Fruit fly (Drosophila melanogaster) whole organism, embryonic: ENCODE data around the gene CG32099.

Experiments
- Atf6 ChIP-seq: fragments of 200-800 bp; sonication (Bioruptor generic); IDR thresholded peaks from 2 replicates; pipeline ENCODE4 v1.3.6; 2022; ENCODE audit warnings: missing biosample characterization, missing genetic modification characterization
- Bgb ChIP-seq: fragments of 200-800 bp; sonication (Bioruptor generic); IDR thresholded peaks from 2 replicates; pipeline ENCODE4 v1.3.6; 2022; ENCODE audit warnings: missing biosample characterization, missing genetic modification characterization; ENCODE audit not compliant: partially characterized antibody
- BtbVII ChIP-seq: fragments of 200-800 bp; sonication (Bioruptor generic); optimal IDR thresholded peaks from 3 replicates; lab custom pipeline; 2017; ENCODE audit warnings: missing biosample characterization, mild to moderate bottlenecking, missing genetic modification characterization
- CG10431 ChIP-seq: fragments of 200-800 bp; sonication (Bioruptor generic); optimal IDR thresholded peaks from 3 replicates; lab custom pipeline; 2018; ENCODE audit warnings: missing biosample characterization, mild to moderate bottlenecking, missing genetic modification characterization
- CG11695 ChIP-seq: fragments of 200-800 bp; sonication (Bioruptor generic); IDR thresholded peaks from 3 replicates; pipeline ENCODE4 v1.3.6; 2022; ENCODE audit warnings: missing biosample characterization, missing genetic modification characterization
- CG13287 ChIP-seq: fragments of 200-800 bp; sonication (Bioruptor generic); IDR thresholded peaks from 2 replicates; pipeline ENCODE4 v1.3.6; 2022; ENCODE audit warnings: missing biosample characterization, missing genetic modification characterization; ENCODE audit not compliant: partially characterized antibody
- CG16815 ChIP-seq: fragments of 200-800 bp; sonication (Bioruptor generic); optimal IDR thresholded peaks from 3 replicates; lab custom pipeline; 2017; ENCODE audit warnings: missing biosample characterization, mild to moderate bottlenecking, missing genetic modification characterization
- CG17359 ChIP-seq: fragments of 200-800 bp; sonication (Bioruptor generic); optimal IDR thresholded peaks from 3 replicates; lab custom pipeline; 2018; ENCODE audit warnings: missing biosample characterization, mild to moderate bottlenecking, missing genetic modification characterization, moderate library complexity
- CG30403 ChIP-seq: fragments of 200-800 bp; sonication (Bioruptor generic); optimal IDR thresholded peaks from 3 replicates; lab custom pipeline; 2016; ENCODE audit warnings: missing biosample characterization, missing genetic modification characterization
- CG34224 ChIP-seq: fragments of 200-800 bp; sonication (Bioruptor generic); IDR thresholded peaks from 3 replicates; pipeline ENCODE4 v1.3.6; 2022; ENCODE audit warnings: missing biosample characterization, missing genetic modification characterization; ENCODE audit not compliant: partially characterized antibody
- CG4282 ChIP-seq: fragments of 200-800 bp; sonication (Bioruptor generic); optimal IDR thresholded peaks from 2 replicates; lab custom pipeline; 2016; ENCODE audit warnings: missing biosample characterization, missing genetic modification characterization
- CG4360 ChIP-seq: fragments of 200-800 bp; sonication (Bioruptor generic); IDR thresholded peaks from 2 replicates; pipeline ENCODE4 v1.3.6; 2022; ENCODE audit warnings: missing biosample characterization, missing genetic modification characterization
- CG4730 ChIP-seq: fragments of 200-800 bp; sonication (Bioruptor generic); IDR thresholded peaks from 2 replicates; pipeline ENCODE4 v1.3.6; 2022; ENCODE audit warnings: missing biosample characterization, missing genetic modification characterization
- CG6254 ChIP-seq: fragments of 200-800 bp; sonication (Bioruptor generic); optimal IDR thresholded peaks from 3 replicates; lab custom pipeline; 2017; ENCODE audit warnings: mild to moderate bottlenecking, missing biosample characterization, missing genetic modification reagents, missing genetic modification characterization
- CG7271 ChIP-seq: fragments of 200-800 bp; sonication (Bioruptor generic); optimal IDR thresholded peaks from 2 replicates; lab custom pipeline; 2018; ENCODE audit warnings: missing biosample characterization, mild to moderate bottlenecking, missing genetic modification characterization, moderate library complexity
- CG9817 ChIP-seq: fragments of 200-800 bp; sonication (Bioruptor generic); optimal IDR thresholded peaks from 2 replicates; lab custom pipeline; 2018; ENCODE audit warnings: missing biosample characterization, mild to moderate bottlenecking, missing genetic modification characterization, moderate library complexity
- CkIIα-i1 ChIP-seq: fragments of 200-800 bp; sonication (Bioruptor generic); IDR thresholded peaks from 2 replicates; pipeline ENCODE4 v1.3.6; 2022; ENCODE audit warnings: missing biosample characterization, missing genetic modification characterization
- Dip3 ChIP-seq: fragments of 200-800 bp; sonication (Bioruptor generic); optimal IDR thresholded peaks from 3 replicates; lab custom pipeline; 2016; ENCODE audit warnings: missing biosample characterization, missing genetic modification characterization
- Drgx ChIP-seq: fragments of 200-800 bp; sonication (Bioruptor generic); IDR thresholded peaks from 2 replicates; pipeline ENCODE4 v1.3.6; 2022; ENCODE audit warnings: missing biosample characterization, missing genetic modification characterization
- Ets65A ChIP-seq: fragments of 200-800 bp; sonication (Bioruptor generic); peaks from one replicate; lab custom pipeline; 2016; ENCODE audit warnings: missing biosample characterization, missing genetic modification characterization
- Gug ChIP-seq: fragments of 200-800 bp; sonication (Bioruptor generic); IDR thresholded peaks from 4 replicates; pipeline ENCODE4 v1.3.6; 2022; ENCODE audit warnings: missing biosample characterization, missing genetic modification characterization
- HHEX ChIP-seq: fragments of 200-800 bp; sonication (Bioruptor generic); optimal IDR thresholded peaks from 3 replicates; lab custom pipeline; 2017; ENCODE audit warnings: missing biosample characterization, mild to moderate bottlenecking, missing genetic modification characterization, missing genetic modification reagents
- HmgD ChIP-seq: fragments of 200-800 bp; sonication (Bioruptor generic); optimal IDR thresholded peaks from 3 replicates; lab custom pipeline; 2016; ENCODE audit warnings: missing biosample characterization, missing genetic modification characterization
- NC2β ChIP-seq: fragments of 200-800 bp; sonication (Bioruptor generic); optimal IDR thresholded peaks from 2 replicates; lab custom pipeline; 2016; ENCODE audit warnings: missing biosample characterization, missing genetic modification characterization
- NK7.1 ChIP-seq: fragments of 200-800 bp; sonication (Bioruptor generic); optimal IDR thresholded peaks from 3 replicates; lab custom pipeline; 2016; ENCODE audit warnings: missing biosample characterization, missing genetic modification characterization
- Oli ChIP-seq: fragments of 200-800 bp; sonication (Bioruptor generic); optimal IDR thresholded peaks from 2 replicates; lab custom pipeline; 2018; ENCODE audit warnings: missing biosample characterization, mild to moderate bottlenecking, missing genetic modification characterization, moderate library complexity
- Six4 ChIP-seq: fragments of 200-800 bp; sonication (Bioruptor generic); optimal IDR thresholded peaks from 2 replicates; lab custom pipeline; 2016; ENCODE audit warnings: missing biosample characterization, missing genetic modification characterization
- Sox102F ChIP-seq: fragments of 200-800 bp; sonication (Bioruptor generic); optimal IDR thresholded peaks from 2 replicates; lab custom pipeline; 2018; ENCODE audit warnings: missing biosample characterization, mild to moderate bottlenecking, missing genetic modification characterization, moderate library complexity
- Stat92E ChIP-seq, 3 experiments: fragments of >200 bp in 2 of 3; fragments of 200-800 bp in 1 of 3; sonication (Bioruptor generic) in 1 of 3; optimal IDR thresholded peaks; 2 replicates each; lab custom pipeline; 2017 to 2019; ENCODE audit warnings: missing biosample characterization in 3 of 3, missing genetic modification characterization in 3 of 3, mild to moderate bottlenecking in 1 of 3, moderate library complexity in 1 of 3
- aop ChIP-seq: fragments of 200-800 bp; sonication (Bioruptor generic); IDR thresholded peaks from 2 replicates; pipeline ENCODE4 v1.3.6; 2022; ENCODE audit warnings: missing biosample characterization, missing genetic modification characterization
- ato ChIP-seq: fragments of 200-800 bp; sonication (Bioruptor generic); IDR thresholded peaks from 2 replicates; pipeline ENCODE4 v1.3.6; 2022; ENCODE audit warnings: missing biosample characterization, missing genetic modification characterization; ENCODE audit not compliant: partially characterized antibody
- chif ChIP-seq, 2 experiments: fragments of 200-800 bp; sonication (Bioruptor generic); optimal IDR thresholded peaks; 3 replicates each; lab custom pipeline; 2016; ENCODE audit warnings: missing biosample characterization in 2 of 2, missing genetic modification characterization in 2 of 2
- corto ChIP-seq: fragments of 200-800 bp; sonication (Bioruptor generic); optimal IDR thresholded peaks from 2 replicates; lab custom pipeline; 2016; ENCODE audit warnings: missing biosample characterization, mild to moderate bottlenecking, missing genetic modification characterization, moderate library complexity
- ems ChIP-seq: fragments of 200-800 bp; sonication (Bioruptor generic); optimal IDR thresholded peaks from 3 replicates; lab custom pipeline; 2016; ENCODE audit warnings: missing biosample characterization, missing genetic modification characterization
- gcm2 ChIP-seq: fragments of 200-800 bp; sonication (Bioruptor generic); optimal IDR thresholded peaks from 2 replicates; lab custom pipeline; 2016; ENCODE audit warnings: missing biosample characterization, missing genetic modification characterization
- jigr1 ChIP-seq: fragments of 200-800 bp; sonication (Bioruptor generic); IDR thresholded peaks from 3 replicates; pipeline ENCODE4 v1.3.6; 2022; ENCODE audit warnings: missing biosample characterization, missing genetic modification characterization
- klu ChIP-seq: fragments of 200-800 bp; sonication (Bioruptor generic); IDR thresholded peaks from 2 replicates; pipeline ENCODE4 v1.3.6; 2022; ENCODE audit warnings: missing biosample characterization, missing genetic modification characterization
- kni ChIP-seq: fragments of 200-800 bp; sonication (Bioruptor generic); optimal IDR thresholded peaks from 3 replicates; lab custom pipeline; 2017; ENCODE audit warnings: mild to moderate bottlenecking, missing biosample characterization, missing genetic modification reagents, missing genetic modification characterization
- lilli ChIP-seq: fragments of 200-800 bp; sonication (Bioruptor generic); optimal IDR thresholded peaks from 3 replicates; lab custom pipeline; 2016; ENCODE audit warnings: missing biosample characterization, missing genetic modification characterization
- lov ChIP-seq, 2 experiments: fragments of 200-800 bp in 1 of 2; fragments of >200 bp in 1 of 2; sonication (Bioruptor generic) in 1 of 2; IDR thresholded peaks in 1 of 2; optimal IDR thresholded peaks in 1 of 2; 2 replicates in 1 of 2; 3 replicates in 1 of 2; pipeline versions ENCODE4 v1.3.6 to Lab custom; 2017 to 2022; ENCODE audit warnings: missing biosample characterization in 1 of 2, missing genetic modification characterization in 1 of 2
- maf-S ChIP-seq: fragments of 200-800 bp; sonication (Bioruptor generic); optimal IDR thresholded peaks from 2 replicates; lab custom pipeline; 2016; ENCODE audit warnings: missing biosample characterization, missing genetic modification characterization
- pros ChIP-seq: fragments of 200-800 bp; sonication (Bioruptor generic); optimal IDR thresholded peaks from 3 replicates; lab custom pipeline; 2019; ENCODE audit warnings: missing biosample characterization, mild to moderate bottlenecking, missing genetic modification characterization, moderate library complexity
- psq ChIP-seq: fragments of 200-800 bp; sonication (Bioruptor generic); optimal IDR thresholded peaks from 2 replicates; lab custom pipeline; 2017; ENCODE audit warnings: missing biosample characterization, missing genetic modification characterization
- ranshi ChIP-seq: fragments of 200-800 bp; sonication (Bioruptor generic); IDR thresholded peaks from 2 replicates; pipeline ENCODE4 v1.3.6; 2022; ENCODE audit warnings: missing biosample characterization, missing genetic modification characterization
- sna ChIP-seq: fragments of 200-800 bp; sonication (Bioruptor generic); IDR thresholded peaks from 2 replicates; pipeline ENCODE4 v1.3.6; 2022; ENCODE audit warnings: missing biosample characterization, missing genetic modification characterization; ENCODE audit not compliant: partially characterized antibody
- tx ChIP-seq: fragments of 200-800 bp; sonication (Bioruptor generic); optimal IDR thresholded peaks from 2 replicates; lab custom pipeline; 2016; ENCODE audit warnings: missing biosample characterization, missing genetic modification characterization
- vnd ChIP-seq: fragments of 200-800 bp; sonication (Bioruptor generic); IDR thresholded peaks from 3 replicates; pipeline ENCODE4 v1.3.6; 2022; ENCODE audit warnings: missing biosample characterization, missing genetic modification characterization; ENCODE audit not compliant: partially characterized antibody
- yki ChIP-seq: fragments of >200 bp; optimal IDR thresholded peaks from 3 replicates; lab custom pipeline; 2018

The CG32099 gene

DNA sequence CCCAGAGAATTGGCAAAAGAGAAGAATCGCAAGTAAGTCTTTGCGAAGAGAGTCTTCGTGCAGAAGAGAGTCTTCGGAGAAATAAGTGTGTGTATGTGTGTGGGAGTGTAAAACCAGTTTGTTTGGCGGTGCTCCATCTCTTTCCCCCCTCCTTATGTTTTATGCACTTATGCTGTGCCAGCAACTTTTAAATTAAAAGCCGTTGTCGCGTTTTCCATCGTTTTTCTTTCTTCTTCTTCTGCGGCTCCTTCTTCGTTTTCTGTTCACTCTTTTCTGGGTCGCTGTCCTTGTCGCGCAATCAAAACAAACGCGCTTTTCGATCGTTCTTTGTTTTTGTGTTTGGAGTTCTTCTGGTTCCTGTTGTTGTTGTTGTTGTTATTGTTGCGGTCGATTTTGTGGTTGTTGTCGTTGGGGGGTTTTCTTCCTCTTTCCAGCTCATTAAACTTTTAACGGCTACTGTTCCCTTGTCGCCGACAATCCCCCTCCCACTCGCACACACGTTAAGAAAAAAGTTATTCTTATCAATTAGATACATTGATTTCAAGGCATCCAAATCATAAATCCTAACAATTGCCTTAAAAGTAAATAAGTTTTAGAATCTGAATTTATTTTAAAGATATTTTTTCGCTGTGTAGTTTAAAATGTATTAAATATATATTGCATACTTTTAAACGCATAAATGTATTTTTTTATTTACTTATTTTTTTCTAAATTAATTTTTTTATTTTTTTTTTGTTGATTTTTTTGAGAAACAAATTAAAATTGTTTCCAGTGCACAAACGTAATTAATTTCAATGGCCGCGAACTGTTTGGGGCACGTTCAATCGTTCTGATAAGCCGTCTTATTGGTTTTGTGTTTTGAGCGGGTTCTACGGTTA, 37.8 kb upstream of the CG32099 start (continued):
- TF ChIP-seq Oli (tag; lab: Kevin White, UChicago) (peak; percentile 87), CG30403 (GFP tag; lab: Kevin White, UChicago) (peak; percentile 62), Dip3 (GFP tag; lab: Kevin White, UChicago) (no peak), NK7.1 (GFP tag; lab: Kevin White, UChicago) (no peak), HmgD (GFP tag; lab: Kevin White, UChicago) (no peak), Gug (GFP tag; lab: Robert Waterston, UW) (0 out of 4 replicates have a peak, but pooled peaks have one; percentile 30), Six4 (GFP tag; lab: Kevin White, UChicago) (peak; percentile 66), aop (no peak), CG10431 (peak; percentile 63), ems (GFP tag; lab: Kevin White, UChicago) (peak; percentile 59), vnd (GFP tag; lab: Robert Waterston, UW) (no peak), Atf6 (GFP tag; lab: Robert Waterston, UW) (peak; percentile 44; the same call in 1 of the 2 replicates), CkIIα-i1 (no peak), CG7271 (tag; lab: Kevin White, UChicago) (peak; percentile 84), Sox102F (GFP tag; lab: Kevin White, UChicago) (peak; percentile 89), BtbVII (GFP tag; lab: Kevin White, UChicago) (peak; percentile 73), pros (GFP tag; lab: Kevin White, UChicago) (no peak), CG11695 (peak; percentile 87), gcm2 (GFP tag; lab: Kevin White, UChicago) (no peak), klu (GFP tag; lab: Robert Waterston, UW) (peak; percentile 69; the same call in 1 of the 2 replicates), maf-S (no peak), sna (GFP tag; lab: Robert Waterston, UW) (no peak), Drgx (GFP tag; lab: Robert Waterston, UW) (peak; percentile 14; the same call in 1 of the 2 replicates), Ets65A (peak; percentile 96), lilli (GFP tag; lab: Kevin White, UChicago) (peak; percentile 36), CG4282 (no peak), psq (peak; percentile 46), CG34224 (GFP tag; lab: Robert Waterston, UW) (no peak), yki (lab: Kevin White, UChicago) (no peak), NC2β (GFP tag; lab: Kevin White, UChicago) (no peak), Bgb (GFP tag; lab: Robert Waterston, UW) (no peak), CG17359 (tag; lab: Kevin White, UChicago) (peak; percentile 88), lov (optimal IDR thresholded peaks at IDR 0.05; lab: Kevin White, UChicago) (no peak), lov (GFP tag; IDR thresholded peaks at IDR 0.05; lab: Robert Waterston, UW) (no peak), jigr1 (no peak; the same call in 2 of the 3 replicates), corto (GFP tag; lab: Kevin White, UChicago) (no peak), CG16815 (peak; percentile 69), CG6254 (peak; percentile 71), CG4730 (GFP tag; lab: Robert Waterston, UW) (peak; percentile 67), chif (GFP tag; optimal IDR thresholded peaks at IDR 0.05; lab: Kevin White, UChicago) (peak in 1 of 2 experiments; percentile 54), CG4360 (GFP tag; lab: Robert Waterston, UW) (peak; percentile 91), HHEX (GFP tag; lab: Kevin White, UChicago) (peak; percentile 73), Stat92E (GFP tag; optimal IDR thresholded peaks at IDR 0.05; lab: Kevin White, UChicago) (peak in 1 of 3 experiments; percentile 72), kni (peak; percentile 87), ato (GFP tag; lab: Robert Waterston, UW) (no peak), CG9817 (peak; percentile 45), tx (GFP tag; lab: Kevin White, UChicago) (no peak), ranshi (GFP tag; lab: Robert Waterston, UW) (no peak), CG13287 (no peak)
